Fruit fly (Drosophila melanogaster) whole organism, wandering third instar larva: ENCODE results near the gene CG42709.
A peak's percentile ranks its signal among the peaks of the same experiment; 100 is the strongest.

ENCODE experiments used
- Abd-B ChIP-seq: fragments of >200 bp; optimal IDR thresholded peaks from 2 replicates; lab custom pipeline; 2017; ENCODE audit warnings: missing biosample characterization, missing genetic modification characterization
- CG32264 ChIP-seq: fragments of 200-800 bp; sonication (Bioruptor generic); optimal IDR thresholded peaks from 2 replicates; lab custom pipeline; 2016; ENCODE audit warnings: missing biosample characterization, missing genetic modification characterization
- CG9705 ChIP-seq: fragments of 200-800 bp; sonication (Bioruptor generic); optimal IDR thresholded peaks from 2 replicates; lab custom pipeline; 2018; ENCODE audit warnings: missing biosample characterization, mild to moderate bottlenecking, missing genetic modification characterization
- CrebA ChIP-seq: fragments of 200-800 bp; sonication (Bioruptor generic); optimal IDR thresholded peaks from 2 replicates; lab custom pipeline; 2016; ENCODE audit warnings: missing biosample characterization, mild to moderate bottlenecking, missing genetic modification characterization, borderline replicate concordance
- Dfd ChIP-seq: fragments of >200 bp; optimal IDR thresholded peaks from 2 replicates; lab custom pipeline; 2017; ENCODE audit warnings: missing biosample characterization, missing genetic modification characterization
- Dif ChIP-seq: fragments of 200-275, 200-300 bp; sonication (Bioruptor generic); optimal IDR thresholded peaks from 2 replicates; lab custom pipeline; 2018; ENCODE audit warnings: missing biosample characterization, missing genetic modification characterization; ENCODE audit not compliant: partially characterized antibody
- GATAd ChIP-seq: sonication (Bioruptor generic); optimal IDR thresholded peaks from 2 replicates; lab custom pipeline; 2016; ENCODE audit warnings: missing biosample characterization, missing genetic modification characterization
- HLH106 ChIP-seq: fragments of 200-800 bp; optimal IDR thresholded peaks from 3 replicates; lab custom pipeline; 2019; ENCODE audit warnings: missing biosample characterization, mild to moderate bottlenecking, missing genetic modification characterization, moderate library complexity
- Hnf4 ChIP-seq: fragments of 200-800 bp; sonication (Bioruptor generic); optimal IDR thresholded peaks from 2 replicates; lab custom pipeline; 2016; ENCODE audit warnings: missing biosample characterization, mild to moderate bottlenecking, missing genetic modification characterization
- Hr78 ChIP-seq: fragments of >200 bp; optimal IDR thresholded peaks from 2 replicates; lab custom pipeline; 2017; ENCODE audit warnings: missing biosample characterization, missing genetic modification characterization
- Hr83 ChIP-seq: fragments of 200-300 bp; sonication (Bioruptor generic); optimal IDR thresholded peaks from 2 replicates; lab custom pipeline; 2016; ENCODE audit warnings: missing biosample characterization, mild to moderate bottlenecking, missing genetic modification characterization, moderate library complexity; ENCODE audit not compliant: poor library complexity, severe bottlenecking
- Jra ChIP-seq: sonication (Bioruptor generic); optimal IDR thresholded peaks from 2 replicates; lab custom pipeline; 2016; ENCODE audit warnings: missing biosample characterization, missing genetic modification characterization
- Mio ChIP-seq: sonication (Bioruptor generic); optimal IDR thresholded peaks from 2 replicates; lab custom pipeline; 2016; ENCODE audit warnings: missing biosample characterization, missing genetic modification characterization
- Myc ChIP-seq: fragments of >200 bp; optimal IDR thresholded peaks from 2 replicates; lab custom pipeline; 2017
- N ChIP-seq: fragments of >200 bp; optimal IDR thresholded peaks from 2 replicates; lab custom pipeline; 2018; ENCODE audit warnings: missing biosample characterization, missing external identifiers, missing genetic modification characterization
- OdsH ChIP-seq: fragments of 200-800 bp; sonication (Bioruptor generic); optimal IDR thresholded peaks from 2 replicates; lab custom pipeline; 2016; ENCODE audit warnings: missing biosample characterization, mild to moderate bottlenecking, missing genetic modification characterization
- Rel ChIP-seq, 2 experiments: fragments of 200-800 bp; sonication (Bioruptor generic) in 1 of 2; optimal IDR thresholded peaks; 2 replicates in 1 of 2; 3 replicates in 1 of 2; lab custom pipeline; 2016 to 2019; ENCODE audit warnings: mild to moderate bottlenecking in 2 of 2, missing biosample characterization in 2 of 2, missing genetic modification characterization in 2 of 2, moderate library complexity in 1 of 2
- Sp1 ChIP-seq: fragments of 200-800 bp; sonication (Bioruptor generic); optimal IDR thresholded peaks from 3 replicates; lab custom pipeline; 2019; ENCODE audit warnings: missing biosample characterization, mild to moderate bottlenecking, missing genetic modification characterization, moderate library complexity
- Vsx2 ChIP-seq: fragments of 200-300, 225-300 bp; sonication (Bioruptor generic); optimal IDR thresholded peaks from 2 replicates; lab custom pipeline; 2018; ENCODE audit warnings: missing biosample characterization, missing genetic modification characterization; ENCODE audit not compliant: partially characterized antibody
- br ChIP-seq: fragments of 200-800 bp; sonication (Bioruptor generic); optimal IDR thresholded peaks from 2 replicates; lab custom pipeline; 2016; ENCODE audit warnings: missing biosample characterization, missing genetic modification characterization
- brk ChIP-seq: fragments of 200-800 bp; sonication (Bioruptor generic); optimal IDR thresholded peaks from 2 replicates; lab custom pipeline; 2016; ENCODE audit warnings: missing biosample characterization, mild to moderate bottlenecking, missing genetic modification characterization
- dl ChIP-seq, 2 experiments: fragments of 175-275, 200-275 bp in 1 of 2; fragments of 200-275 bp in 1 of 2; sonication (Bioruptor generic); optimal IDR thresholded peaks; lab custom pipeline; 2018; ENCODE audit warnings: mild to moderate bottlenecking in 2 of 2, missing biosample characterization in 2 of 2, missing genetic modification characterization in 2 of 2, moderate library complexity in 2 of 2; ENCODE audit not compliant: partially characterized antibody in 2 of 2, insufficient read depth in 1 of 2
- dmrt93B ChIP-seq: fragments of 200-800 bp; sonication (Bioruptor generic); optimal IDR thresholded peaks from 2 replicates; lab custom pipeline; 2018; ENCODE audit warnings: missing biosample characterization, mild to moderate bottlenecking, missing genetic modification characterization
- dsf ChIP-seq: sonication (Bioruptor generic); optimal IDR thresholded peaks from 2 replicates; lab custom pipeline; 2016; ENCODE audit warnings: missing biosample characterization, missing genetic modification characterization, borderline replicate concordance
- ey ChIP-seq: fragments of 200-800 bp; sonication (Bioruptor generic); optimal IDR thresholded peaks from 2 replicates; lab custom pipeline; 2016; ENCODE audit warnings: missing biosample characterization, missing genetic modification characterization
- foxo ChIP-seq, 2 experiments: fragments of 200-800 bp; sonication (Bioruptor generic); optimal IDR thresholded peaks; 2 replicates in 1 of 2; 3 replicates in 1 of 2; lab custom pipeline; 2016 to 2017; ENCODE audit warnings: missing biosample characterization in 2 of 2, missing genetic modification characterization in 2 of 2
- fru ChIP-seq: fragments of 200-800 bp; sonication (Bioruptor generic); optimal IDR thresholded peaks from 3 replicates; lab custom pipeline; 2016; ENCODE audit warnings: missing biosample characterization, mild to moderate bottlenecking, missing genetic modification characterization
- h ChIP-seq: fragments of 200-800 bp; sonication (Bioruptor generic); optimal IDR thresholded peaks from 3 replicates; lab custom pipeline; 2016; ENCODE audit warnings: missing biosample characterization, mild to moderate bottlenecking, missing genetic modification characterization
- jim ChIP-seq: fragments of 175-275, 200-325 bp; sonication (Bioruptor generic); optimal IDR thresholded peaks from 2 replicates; lab custom pipeline; 2016; ENCODE audit warnings: missing biosample characterization, mild to moderate bottlenecking, missing genetic modification characterization
- lola ChIP-seq: fragments of >200 bp; optimal IDR thresholded peaks from 2 replicates; lab custom pipeline; 2017; ENCODE audit warnings: missing biosample characterization, missing genetic modification characterization
- pan ChIP-seq: fragments of >200 bp; optimal IDR thresholded peaks from 2 replicates; lab custom pipeline; 2017
- psq ChIP-seq: fragments of 200-800 bp; sonication (Bioruptor generic); optimal IDR thresholded peaks from 3 replicates; lab custom pipeline; 2017; ENCODE audit warnings: missing biosample characterization, mild to moderate bottlenecking, missing genetic modification characterization, moderate library complexity
- rgr ChIP-seq: fragments of 200-800 bp; sonication (Bioruptor generic); optimal IDR thresholded peaks from 3 replicates; lab custom pipeline; 2016; ENCODE audit warnings: missing biosample characterization, mild to moderate bottlenecking, missing genetic modification characterization
- sage ChIP-seq: fragments of 200-800 bp; sonication (Bioruptor generic); optimal IDR thresholded peaks from 2 replicates; lab custom pipeline; 2016; ENCODE audit warnings: missing biosample characterization, mild to moderate bottlenecking, missing genetic modification characterization
- sv ChIP-seq: fragments of 200-800 bp; sonication (Bioruptor generic); optimal IDR thresholded peaks from 3 replicates; lab custom pipeline; 2016; ENCODE audit warnings: missing biosample characterization, missing genetic modification characterization
- tai ChIP-seq: sonication (Bioruptor generic); optimal IDR thresholded peaks from 2 replicates; lab custom pipeline; 2016; ENCODE audit warnings: missing biosample characterization, missing genetic modification characterization
- usp ChIP-seq: fragments of >200 bp; optimal IDR thresholded peaks from 2 replicates; lab custom pipeline; 2017; ENCODE audit warnings: missing biosample characterization, missing genetic modification characterization
- woc ChIP-seq: sonication (Bioruptor generic); optimal IDR thresholded peaks from 2 replicates; lab custom pipeline; 2016; ENCODE audit warnings: missing biosample characterization, mild to moderate bottlenecking, missing genetic modification characterization

The CG42709 gene

dm6 chr3L:12791679-12792229, 1.8 kb downstream of the CG42709 start:
- no peak for TF ChIP-seq CG9705
- peak; percentile 22 for TF ChIP-seq Hnf4
- TF ChIP-seq Abd-B (GFP tag; lab: Kevin White, UChicago), result no peak
- no peak for TF ChIP-seq foxo (GFP tag; optimal IDR thresholded peaks at IDR 0.05; lab: Kevin White, UChicago)
- TF ChIP-seq GATAd, result no peak

DNA sequence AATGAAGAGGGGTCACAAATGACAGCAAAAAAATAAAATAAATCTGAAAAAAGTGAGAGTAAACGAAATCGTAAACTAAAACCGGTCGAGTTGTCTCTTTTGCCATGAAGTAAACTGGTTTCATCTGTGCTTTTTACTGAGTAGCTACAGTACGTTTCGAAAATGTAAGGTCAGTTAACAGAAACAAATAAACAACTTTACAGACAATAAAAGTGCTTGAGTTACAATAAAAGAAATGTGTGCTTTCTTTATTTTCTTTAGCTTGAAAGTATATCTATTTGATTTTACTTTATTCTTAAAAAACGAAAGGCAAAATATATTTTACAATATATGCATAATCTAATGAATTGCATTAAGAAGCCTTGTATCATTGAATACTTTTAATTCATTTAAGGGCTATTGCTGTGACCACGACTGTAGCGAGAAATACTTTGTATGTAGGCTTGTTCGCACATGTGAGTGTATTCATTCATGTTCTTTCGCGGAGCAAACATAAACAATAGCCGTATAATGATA, 3.0 kb downstream of the CG42709 start:
- peak; percentile 92 for TF ChIP-seq HLH106 (tag; lab: Kevin White, UChicago)
- TF ChIP-seq CG9705, result peak; percentile 75
- no peak for TF ChIP-seq Dif (GFP tag; lab: Kevin White, UChicago)
- no peak for TF ChIP-seq Vsx2 (GFP tag; lab: Kevin White, UChicago)
- peak; percentile 93 for TF ChIP-seq woc (GFP tag; lab: Kevin White, UChicago)
- no peak for TF ChIP-seq CrebA (GFP tag; lab: Kevin White, UChicago)
- peak; percentile 37 for TF ChIP-seq dsf
- TF ChIP-seq lola, result no peak
- TF ChIP-seq tai (GFP tag; lab: Kevin White, UChicago), result peak; percentile 62
- peak; percentile 20 for TF ChIP-seq GATAd
- peak; percentile 44 for TF ChIP-seq sv (GFP tag; lab: Kevin White, UChicago)
- peak; percentile 86 for TF ChIP-seq ey (GFP tag; lab: Kevin White, UChicago)
- no peak for TF ChIP-seq Myc (lab: Kevin White, UChicago)
- TF ChIP-seq fru (GFP tag; lab: Kevin White, UChicago), result peak; percentile 91
- no peak for TF ChIP-seq N (GFP tag; lab: Kevin White, UChicago)
- TF ChIP-seq dl (GFP tag; optimal IDR thresholded peaks at IDR 0.05; lab: Kevin White, UChicago; ENCODE audit: insufficient read depth in 1 of 2, partially characterized antibody in 2 of 2), result no peak
- peak; percentile 56 for TF ChIP-seq brk (GFP tag; lab: Kevin White, UChicago)
- no peak for TF ChIP-seq usp
- TF ChIP-seq Rel (GFP tag; optimal IDR thresholded peaks at IDR 0.05; lab: Kevin White, UChicago), result peak; percentile 52
- TF ChIP-seq Rel (tag; optimal IDR thresholded peaks at IDR 0.05; lab: Kevin White, UChicago), result peak; percentile 74
- peak; percentile 83 for TF ChIP-seq psq (GFP tag; lab: Kevin White, UChicago)
- TF ChIP-seq Abd-B (GFP tag; lab: Kevin White, UChicago), result no peak
- TF ChIP-seq pan (lab: Kevin White, UChicago), result no peak
- TF ChIP-seq rgr (GFP tag; lab: Kevin White, UChicago), result peak; percentile 85
- TF ChIP-seq Mio (GFP tag; lab: Kevin White, UChicago), result no peak
- no peak for TF ChIP-seq dmrt93B (GFP tag; lab: Kevin White, UChicago)
- TF ChIP-seq Hr83, result no peak
- peak; percentile 47 for TF ChIP-seq CG32264
- TF ChIP-seq Sp1 (GFP tag; lab: Kevin White, UChicago), result peak; percentile 93
- no peak for TF ChIP-seq Hr78 (GFP tag; lab: Kevin White, UChicago)
- no peak for TF ChIP-seq Dfd (GFP tag; lab: Kevin White, UChicago)
- peak; percentile 82 for TF ChIP-seq br
- peak; percentile 14 for TF ChIP-seq sage (GFP tag; lab: Kevin White, UChicago)
- TF ChIP-seq h (GFP tag; lab: Kevin White, UChicago), result peak; percentile 90
- peak; percentile 66 for TF ChIP-seq Jra (GFP tag; lab: Kevin White, UChicago)
- TF ChIP-seq OdsH (GFP tag; lab: Kevin White, UChicago), result peak; percentile 85
- no peak for TF ChIP-seq jim
- peak in 1 of 2 experiments; percentile 90 for TF ChIP-seq foxo (GFP tag; optimal IDR thresholded peaks at IDR 0.05; lab: Kevin White, UChicago)
- peak; percentile 73 for TF ChIP-seq Hnf4

DNA sequence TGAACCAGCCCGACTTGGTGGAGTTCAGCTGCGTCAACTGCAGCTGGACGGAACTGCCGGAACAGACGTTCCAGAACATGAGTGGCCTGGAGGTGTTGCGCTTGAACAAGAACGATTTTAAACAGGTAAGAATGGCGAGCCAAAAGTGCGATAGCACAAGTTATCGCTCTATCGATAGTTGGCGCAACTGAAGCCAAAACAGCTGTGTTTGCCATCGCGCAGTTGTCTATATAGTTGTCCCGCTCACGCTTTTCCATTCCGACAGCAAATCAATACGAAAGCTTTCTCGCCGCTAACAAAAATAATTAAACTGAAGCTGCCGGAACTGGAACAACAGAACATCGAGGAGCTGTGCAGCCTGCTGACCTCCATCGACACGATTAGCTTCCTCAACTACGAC, 4.5 kb downstream of the CG42709 start:
- TF ChIP-seq fru (GFP tag; lab: Kevin White, UChicago), result no peak
- TF ChIP-seq dl (GFP tag; optimal IDR thresholded peaks at IDR 0.05; lab: Kevin White, UChicago; ENCODE audit: insufficient read depth in 1 of 2, partially characterized antibody in 2 of 2), result no peak
- TF ChIP-seq Jra (GFP tag; lab: Kevin White, UChicago), result no peak
- no peak for TF ChIP-seq dsf
- no peak for TF ChIP-seq usp
- no peak for TF ChIP-seq Dif (GFP tag; lab: Kevin White, UChicago)
- TF ChIP-seq Rel (GFP tag; optimal IDR thresholded peaks at IDR 0.05; lab: Kevin White, UChicago), result no peak
- TF ChIP-seq Rel (tag; optimal IDR thresholded peaks at IDR 0.05; lab: Kevin White, UChicago), result no peak
- no peak for TF ChIP-seq CrebA (GFP tag; lab: Kevin White, UChicago)
- no peak for TF ChIP-seq GATAd
- no peak for TF ChIP-seq N (GFP tag; lab: Kevin White, UChicago)
- no peak for TF ChIP-seq brk (GFP tag; lab: Kevin White, UChicago)
- TF ChIP-seq lola, result no peak
- no peak for TF ChIP-seq Hr78 (GFP tag; lab: Kevin White, UChicago)
- no peak for TF ChIP-seq pan (lab: Kevin White, UChicago)
- no peak for TF ChIP-seq psq (GFP tag; lab: Kevin White, UChicago)
